Worm (Caenorhabditis elegans) whole organism, early embryonic: ENCODE data around the gene srg-48.

Experiments used
- B0310.2 ChIP-seq: sonication (generic microtip); optimal IDR thresholded peaks from 2 replicates; lab custom pipeline; 2016; ENCODE audit warnings: mild to moderate bottlenecking, missing genetic modification characterization, missing compliant biosample characterization
- F13C5.2 ChIP-seq: sonication (generic microtip); optimal IDR thresholded peaks from 2 replicates; lab custom pipeline; 2017; ENCODE audit warnings: mild to moderate bottlenecking, missing genetic modification characterization, inconsistent platforms, missing compliant biosample characterization
- aly-1 ChIP-seq: sonication (generic microtip); optimal IDR thresholded peaks from 2 replicates; lab custom pipeline; 2016; ENCODE audit warnings: missing genetic modification characterization, missing compliant biosample characterization
- ama-1 ChIP-seq: fragments of 150-350 bp; optimal IDR thresholded peaks from 2 replicates; lab custom pipeline; 2014
- ceh-13 ChIP-seq: fragments of 200-800 bp; sonication (Bioruptor generic); optimal IDR thresholded peaks from 2 replicates; lab custom pipeline; 2018; ENCODE audit warnings: mild to moderate bottlenecking, missing genetic modification characterization, missing compliant biosample characterization
- ceh-36 ChIP-seq: sonication (generic microtip); optimal IDR thresholded peaks from 2 replicates; lab custom pipeline; 2016; ENCODE audit warnings: missing genetic modification characterization, inconsistent platforms, missing compliant biosample characterization
- ets-7 ChIP-seq: sonication (generic microtip); optimal IDR thresholded peaks from 2 replicates; lab custom pipeline; 2016; ENCODE audit warnings: missing genotype, missing genetic modification characterization, missing compliant biosample characterization
- flt-1 ChIP-seq: fragments of 200-800 bp; sonication (Bioruptor generic); IDR thresholded peaks from 2 replicates; pipeline ENCODE4 v1.3.6; 2022; ENCODE audit warnings: missing genetic modification characterization, missing compliant biosample characterization
- hmbx-1 ChIP-seq: sonication (generic microtip); optimal IDR thresholded peaks from 2 replicates; lab custom pipeline; 2016; ENCODE audit warnings: mild to moderate bottlenecking, missing genetic modification characterization, missing compliant biosample characterization
- hmg-4 ChIP-seq: fragments of 200-800 bp; sonication (Bioruptor generic); optimal IDR thresholded peaks from 2 replicates; lab custom pipeline; 2018; ENCODE audit warnings: mild to moderate bottlenecking, missing genetic modification characterization, missing compliant biosample characterization
- hnd-1 ChIP-seq: sonication (generic microtip); optimal IDR thresholded peaks from 2 replicates; lab custom pipeline; 2016; ENCODE audit warnings: missing genetic modification characterization, missing compliant biosample characterization
- pes-1 ChIP-seq: fragments of 200-800 bp; sonication (Bioruptor generic); IDR thresholded peaks from 2 replicates; pipeline ENCODE4 v1.3.6; 2022; ENCODE audit warnings: missing genetic modification reagents, missing genetic modification characterization, missing compliant biosample characterization
- scrt-1 ChIP-seq: fragments of 200-800 bp; sonication (Bioruptor generic); IDR thresholded peaks from 2 replicates; pipeline ENCODE4 v1.3.6; 2022; ENCODE audit warnings: missing genetic modification characterization, missing compliant biosample characterization
- sea-1 ChIP-seq: fragments of 200-800 bp; sonication (Bioruptor generic); conservative IDR thresholded peaks from 2 replicates; pipeline ENCODE4 v1.3.6; 2022; ENCODE audit warnings: missing genetic modification characterization, missing compliant biosample characterization
- tbx-11 ChIP-seq: fragments of 200-800 bp; sonication (Bioruptor generic); IDR thresholded peaks from 2 replicates; pipeline ENCODE4 v1.3.6; 2022; ENCODE audit warnings: missing genetic modification characterization, missing compliant biosample characterization
- tbx-37 ChIP-seq: fragments of 200-800 bp; sonication (Bioruptor generic); conservative IDR thresholded peaks from 2 replicates; pipeline ENCODE4 v1.3.6; 2022; ENCODE audit warnings: missing genetic modification reagents, missing genetic modification characterization, missing compliant biosample characterization
- tra-4 ChIP-seq: sonication (generic microtip); optimal IDR thresholded peaks from 2 replicates; lab custom pipeline; 2017; ENCODE audit warnings: missing genetic modification characterization, missing compliant biosample characterization

Gene srg-48

DNA sequence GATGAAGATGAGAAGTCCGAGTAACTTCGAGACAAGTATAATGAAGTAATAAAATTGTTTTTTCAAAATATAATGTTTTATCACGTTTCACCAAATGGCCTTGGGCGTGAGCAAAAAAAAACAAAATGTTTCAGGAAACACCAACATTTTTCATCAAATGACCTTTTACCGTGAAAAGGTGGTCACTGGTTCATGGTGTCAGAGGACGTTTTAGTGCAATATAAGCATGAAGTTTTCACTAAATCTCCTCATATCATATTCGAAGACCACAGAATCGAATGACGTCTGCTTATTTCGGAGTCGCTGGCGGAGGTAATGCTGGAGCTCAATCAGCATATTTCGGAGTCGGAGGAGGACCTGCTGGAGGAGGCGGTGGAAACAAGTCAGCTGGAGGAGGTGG is 39.1 kb downstream of the srg-48 start, which contains the start of the genes ZC477.7 and ssq-3:
Gene ZC477.7, minus strand, starts transcription at position 101 of the 400 bp plus-strand sequence.
Gene ssq-3, plus strand, starts transcription at position 251 of the 400 bp plus-strand sequence.
- TF ChIP-seq hmbx-1 (tag; lab: Kevin White, UChicago) (no peak), scrt-1 (no peak), sea-1 (GFP tag; lab: Robert Waterston, UW) (no peak), tbx-11 (GFP tag; lab: Robert Waterston, UW) (no peak), tra-4 (tag; lab: Kevin White, UChicago) (no peak), hmg-4 (GFP tag; lab: Kevin White, UChicago) (no peak), ceh-13 (GFP tag; lab: Kevin White, UChicago) (no peak), aly-1 (tag; lab: Kevin White, UChicago) (no peak), tbx-37 (no peak), pes-1 (GFP tag; lab: Robert Waterston, UW) (no peak), ceh-36 (no peak), B0310.2 (no peak), flt-1 (no peak), ama-1 (no peak), F13C5.2 (tag; lab: Kevin White, UChicago) (no peak), ets-7 (tag; lab: Kevin White, UChicago) (no peak), hnd-1 (tag; lab: Kevin White, UChicago) (no peak)

DNA sequence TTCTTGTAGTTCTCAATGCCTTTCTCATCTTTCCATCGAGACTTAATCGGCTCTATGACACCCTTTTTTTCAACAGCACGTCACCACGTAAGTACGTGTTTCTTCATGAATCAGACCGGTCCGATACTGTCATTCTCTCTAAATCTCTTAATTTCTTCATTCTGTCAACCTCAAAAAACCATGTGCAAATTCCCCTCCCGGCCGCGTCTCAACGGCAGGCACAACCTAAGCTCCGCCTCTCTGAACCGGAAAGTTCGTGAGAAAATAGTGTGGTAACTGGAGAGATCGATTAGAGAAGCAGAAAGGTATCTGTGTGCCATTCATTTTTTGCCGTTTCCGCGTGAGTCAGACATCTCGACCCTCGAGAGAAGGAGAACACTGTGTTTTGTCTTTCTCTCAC is 42.4 kb downstream of the srg-48 start, which contains the start of gene nas-8:
Gene nas-8, plus strand, starts transcription at position 301 of the 400 bp plus-strand sequence.
- TF ChIP-seq F13C5.2 (tag; lab: Kevin White, UChicago) = no peak
- TF ChIP-seq tbx-11 (GFP tag; lab: Robert Waterston, UW) = no peak
- TF ChIP-seq hmg-4 (GFP tag; lab: Kevin White, UChicago) = no peak
- TF ChIP-seq flt-1 = no peak
- TF ChIP-seq hmbx-1 (tag; lab: Kevin White, UChicago) = no peak

DNA sequence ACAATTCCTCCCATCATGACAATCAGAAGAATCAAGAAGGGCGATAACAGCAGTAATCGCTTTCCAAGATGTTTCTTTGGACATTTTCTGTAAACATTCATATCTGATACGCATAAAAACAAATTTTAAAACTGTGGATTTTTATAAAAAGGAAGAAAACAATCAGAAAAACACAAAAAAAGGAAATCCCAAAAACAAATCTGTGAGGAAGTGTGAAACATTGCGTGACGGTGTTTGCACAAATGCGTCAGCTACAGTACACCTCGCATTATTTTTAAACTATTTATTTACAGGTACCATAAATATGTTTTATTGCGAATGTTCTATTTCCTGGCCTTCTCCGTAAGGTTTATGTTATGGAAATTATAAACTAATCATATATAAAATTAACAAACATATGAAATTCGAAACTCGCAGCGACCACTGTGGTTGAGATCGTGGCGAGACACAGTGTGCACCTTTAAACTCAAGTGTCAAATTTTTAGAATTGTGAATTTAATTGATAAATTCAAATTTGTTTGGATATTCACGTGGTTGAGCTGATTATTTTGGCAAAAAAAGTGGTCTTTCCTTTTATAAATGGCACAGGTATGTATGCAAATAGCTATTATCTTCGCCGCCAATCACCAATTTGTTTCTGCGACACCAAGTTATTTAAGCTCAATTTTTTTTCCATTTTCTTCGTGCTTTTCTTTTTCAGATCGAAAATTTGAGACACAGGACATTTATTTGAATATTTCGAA is 49.3 kb downstream of the srg-48 start, which contains the start of the genes C34D4.10 and str-48:
Gene C34D4.10, minus strand, starts transcription at position 101 of the 743 bp plus-strand sequence.
Gene str-48, plus strand, starts transcription at position 693 of the 743 bp plus-strand sequence.
- TF ChIP-seq ceh-36 (no peak), scrt-1 (no peak), hnd-1 (tag; lab: Kevin White, UChicago) (no peak), tbx-11 (GFP tag; lab: Robert Waterston, UW) (no peak), tbx-37 (no peak), aly-1 (tag; lab: Kevin White, UChicago) (no peak), F13C5.2 (tag; lab: Kevin White, UChicago) (no peak), hmbx-1 (tag; lab: Kevin White, UChicago) (no peak), ama-1 (no peak), ets-7 (tag; lab: Kevin White, UChicago) (no peak), pes-1 (GFP tag; lab: Robert Waterston, UW) (no peak), sea-1 (GFP tag; lab: Robert Waterston, UW) (no peak), tra-4 (tag; lab: Kevin White, UChicago) (no peak)
